Worm (Caenorhabditis elegans) whole organism, L2 larva: ENCODE measurements around the gene nas-20.

ENCODE experiments used
- F13H6.1 ChIP-seq: sonication (generic microtip); optimal IDR thresholded peaks from 2 replicates; lab custom pipeline; 2016; ENCODE audit warnings: missing genetic modification characterization, missing compliant biosample characterization
- ZK546.5 ChIP-seq: sonication (generic microtip); optimal IDR thresholded peaks from 2 replicates; lab custom pipeline; 2017; ENCODE audit warnings: missing biosample characterization, missing genetic modification characterization
- ceh-82 ChIP-seq: fragments of 150-350 bp; optimal IDR thresholded peaks from 2 replicates; lab custom pipeline; 2014; ENCODE audit warnings: missing biosample characterization, missing genetic modification characterization
- fos-1 ChIP-seq: fragments of 150-350 bp; optimal IDR thresholded peaks from 2 replicates; lab custom pipeline; 2014; ENCODE audit warnings: missing biosample characterization, missing genetic modification characterization
- lin-39 ChIP-seq: fragments of 150-350 bp; optimal IDR thresholded peaks from 2 replicates; lab custom pipeline; 2014; ENCODE audit warnings: missing biosample characterization, missing genetic modification reagents, missing genetic modification characterization
- lsy-2 ChIP-seq, 2 experiments: fragments of 150-350 bp in 1 of 2; sonication (generic microtip) in 1 of 2; optimal IDR thresholded peaks; 2 replicates each; lab custom pipeline; 2014 to 2017; ENCODE audit warnings: missing biosample characterization in 2 of 2, missing genetic modification characterization in 2 of 2
- nhr-12 ChIP-seq: fragments of 150-350 bp; optimal IDR thresholded peaks from 2 replicates; lab custom pipeline; 2014; ENCODE audit warnings: missing biosample characterization, missing genetic modification characterization
- nhr-25 ChIP-seq: fragments of 150-350 bp; sonication (generic microtip); optimal IDR thresholded peaks from 3 replicates; lab custom pipeline; 2014; ENCODE audit warnings: missing biosample characterization, missing genetic modification characterization
- nhr-6 ChIP-seq: fragments of 150-350 bp; optimal IDR thresholded peaks from 2 replicates; lab custom pipeline; 2014; ENCODE audit warnings: missing biosample characterization, missing genetic modification characterization
- sma-9 ChIP-seq, 2 experiments: fragments of 150-350 bp in 1 of 2; sonication (generic microtip) in 1 of 2; optimal IDR thresholded peaks; 2 replicates each; lab custom pipeline; 2014 to 2016; ENCODE audit warnings: missing genetic modification characterization in 2 of 2, mild to moderate bottlenecking in 1 of 2, missing biosample characterization in 1 of 2, missing compliant biosample characterization in 1 of 2, missing genetic modification reagents in 1 of 2, moderate library complexity in 1 of 2
- snpc-4 ChIP-seq: fragments of 150-350 bp; optimal IDR thresholded peaks from 2 replicates; lab custom pipeline; 2014; ENCODE audit warnings: missing biosample characterization, missing genetic modification characterization
- unc-62 ChIP-seq: fragments of 150-350 bp; optimal IDR thresholded peaks from 2 replicates; lab custom pipeline; 2014; ENCODE audit warnings: missing biosample characterization, missing genetic modification reagents, missing genetic modification characterization
- ztf-4 ChIP-seq: fragments of 150-350 bp; optimal IDR thresholded peaks from 2 replicates; lab custom pipeline; 2014; ENCODE audit warnings: missing biosample characterization, missing genetic modification characterization

DNA sequence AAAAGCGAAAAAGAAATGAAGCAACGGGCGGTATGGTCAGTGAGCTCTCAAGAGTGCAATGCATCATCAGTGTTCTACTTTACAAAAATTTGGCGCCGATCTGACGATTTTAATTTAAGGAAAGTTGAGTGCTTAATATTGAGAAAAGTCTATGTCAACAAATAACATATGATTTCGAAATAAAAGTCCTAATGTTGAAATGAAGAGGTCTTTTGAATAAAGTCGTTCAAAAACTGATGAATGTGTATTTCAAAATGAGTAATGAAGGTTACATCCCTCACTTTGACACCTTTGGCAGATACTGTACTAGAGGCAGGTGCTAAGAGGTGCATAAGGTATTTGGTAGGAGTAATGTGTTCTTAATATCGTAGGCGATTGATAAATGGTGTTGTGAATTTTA is 25.4 kb upstream of the nas-20 start:
- TF ChIP-seq lin-39 (no peak), snpc-4 (tag; lab: Kevin White, UChicago) (no peak), nhr-12 (tag; lab: Kevin White, UChicago) (no peak), nhr-25 (tag; lab: Kevin White, UChicago) (no peak), ceh-82 (tag; lab: Kevin White, UChicago) (no peak), fos-1 (tag; lab: Kevin White, UChicago) (no peak), sma-9 (GFP tag; optimal IDR thresholded peaks at IDR 0.05; lab: Kevin White, UChicago) (no peak), sma-9 (tag; optimal IDR thresholded peaks at IDR 0.05; lab: Kevin White, UChicago) (no peak), ztf-4 (tag; lab: Kevin White, UChicago) (no peak), F13H6.1 (tag; lab: Kevin White, UChicago) (no peak), unc-62 (GFP tag; lab: Kevin White, UChicago) (no peak), lsy-2 (tag; optimal IDR thresholded peaks at IDR 0.05; lab: Kevin White, UChicago) (no peak), nhr-6 (tag; lab: Kevin White, UChicago) (no peak), ZK546.5 (tag; lab: Kevin White, UChicago) (no peak)
